Worm (Caenorhabditis elegans) whole organism, mixed stage, embryonic: ENCODE measurements around the gene nhr-135.

ENCODE experiments used
- bed-3 ChIP-seq: fragments of 200-800 bp; sonication (Bioruptor generic); optimal IDR thresholded peaks from 3 replicates; lab custom pipeline; 2018; ENCODE audit warnings: mild to moderate bottlenecking, missing genetic modification characterization, moderate library complexity, missing compliant biosample characterization
- blmp-1 ChIP-seq: fragments of 150-350 bp; optimal IDR thresholded peaks from 2 replicates; lab custom pipeline; 2014; ENCODE audit warnings: missing biosample characterization, missing genetic modification characterization
- ceh-43 ChIP-seq: fragments of 200-800 bp; sonication (Bioruptor generic); optimal IDR thresholded peaks from 2 replicates; lab custom pipeline; 2018; ENCODE audit warnings: mild to moderate bottlenecking, missing genetic modification characterization, moderate library complexity, missing compliant biosample characterization
- ceh-83 ChIP-seq: fragments of 200-800 bp; sonication (Bioruptor generic); optimal IDR thresholded peaks from 2 replicates; lab custom pipeline; 2018; ENCODE audit warnings: mild to moderate bottlenecking, missing genetic modification characterization, missing compliant biosample characterization
- ces-1 ChIP-seq: fragments of 150-350 bp; optimal IDR thresholded peaks from 2 replicates; lab custom pipeline; 2014; ENCODE audit warnings: missing biosample characterization, missing genetic modification reagents, missing genetic modification characterization
- cnd-1 ChIP-seq: fragments of 200-800 bp; sonication (Bioruptor generic); optimal IDR thresholded peaks from 2 replicates; lab custom pipeline; 2018; ENCODE audit warnings: mild to moderate bottlenecking, missing genetic modification characterization, missing compliant biosample characterization
- drap-1 ChIP-seq: fragments of 200-800 bp; sonication (Bioruptor generic); optimal IDR thresholded peaks from 3 replicates; lab custom pipeline; 2018; ENCODE audit warnings: mild to moderate bottlenecking, missing genetic modification characterization, missing compliant biosample characterization
- elt-3 ChIP-seq: fragments of 150-350 bp; optimal IDR thresholded peaks from 2 replicates; lab custom pipeline; 2014; ENCODE audit warnings: missing biosample characterization, missing genetic modification characterization
- ham-2 ChIP-seq: fragments of 200-800 bp; sonication (Bioruptor generic); optimal IDR thresholded peaks from 2 replicates; lab custom pipeline; 2018; ENCODE audit warnings: mild to moderate bottlenecking, missing genetic modification characterization, missing compliant biosample characterization
- hlh-1 ChIP-seq: fragments of 150-350 bp; optimal IDR thresholded peaks from 2 replicates; lab custom pipeline; 2014; ENCODE audit warnings: missing biosample characterization, missing genetic modification reagents, missing genetic modification characterization
- lin-13 ChIP-seq: fragments of 150-350 bp; optimal IDR thresholded peaks from 2 replicates; lab custom pipeline; 2014; ENCODE audit warnings: missing biosample characterization, missing genetic modification characterization
- lin-32 ChIP-seq: fragments of 200-800 bp; sonication (Bioruptor generic); optimal IDR thresholded peaks from 2 replicates; lab custom pipeline; 2018; ENCODE audit warnings: mild to moderate bottlenecking, missing genetic modification characterization, missing compliant biosample characterization
- lsy-2 ChIP-seq: fragments of 150-350 bp; optimal IDR thresholded peaks from 2 replicates; lab custom pipeline; 2014; ENCODE audit warnings: missing biosample characterization, missing genetic modification characterization
- mab-5 ChIP-seq: fragments of 150-350 bp; optimal IDR thresholded peaks from 2 replicates; lab custom pipeline; 2014; ENCODE audit warnings: missing biosample characterization, missing genetic modification characterization
- mls-2 ChIP-seq: sonication (generic microtip); optimal IDR thresholded peaks from 2 replicates; lab custom pipeline; 2016; ENCODE audit warnings: mild to moderate bottlenecking, missing genetic modification characterization, moderate library complexity, missing compliant biosample characterization
- nhr-12 ChIP-seq: fragments of 150-350 bp; optimal IDR thresholded peaks from 2 replicates; lab custom pipeline; 2014; ENCODE audit warnings: missing biosample characterization, missing genetic modification characterization
- nhr-2 ChIP-seq: fragments of 150-350 bp; optimal IDR thresholded peaks from 2 replicates; lab custom pipeline; 2014; ENCODE audit warnings: missing biosample characterization, missing genetic modification characterization
- nhr-237 ChIP-seq: fragments of 150-350 bp; optimal IDR thresholded peaks from 2 replicates; lab custom pipeline; 2014; ENCODE audit warnings: missing biosample characterization, missing genetic modification characterization
- pha-4 ChIP-seq: fragments of 150-350 bp; optimal IDR thresholded peaks from 2 replicates; lab custom pipeline; 2018; ENCODE audit warnings: missing biosample characterization, missing genetic modification reagents, missing genetic modification characterization
- sem-2 ChIP-seq: fragments of 200-800 bp; sonication (Bioruptor generic); optimal IDR thresholded peaks from 2 replicates; lab custom pipeline; 2018; ENCODE audit warnings: mild to moderate bottlenecking, missing genetic modification characterization, missing compliant biosample characterization
- snpc-4 ChIP-seq: fragments of 150-350 bp; optimal IDR thresholded peaks from 2 replicates; lab custom pipeline; 2014; ENCODE audit warnings: missing biosample characterization, missing genetic modification characterization
- sptf-1 ChIP-seq: sonication (generic microtip); optimal IDR thresholded peaks from 2 replicates; lab custom pipeline; 2017; ENCODE audit warnings: mild to moderate bottlenecking, missing genetic modification characterization, moderate library complexity, missing compliant biosample characterization
- tbx-8 ChIP-seq: fragments of 200-800 bp; sonication (Bioruptor generic); optimal IDR thresholded peaks from 2 replicates; lab custom pipeline; 2018; ENCODE audit warnings: mild to moderate bottlenecking, missing genetic modification characterization, moderate library complexity, missing compliant biosample characterization
- unc-120 ChIP-seq: sonication (generic microtip); optimal IDR thresholded peaks from 2 replicates; lab custom pipeline; 2017; ENCODE audit warnings: missing genetic modification characterization, missing compliant biosample characterization; ENCODE audit not compliant: poor library complexity, severe bottlenecking
- unc-39 ChIP-seq: fragments of 150-350 bp; optimal IDR thresholded peaks from 2 replicates; lab custom pipeline; 2014; ENCODE audit warnings: missing biosample characterization, missing genetic modification characterization
- unc-62 ChIP-seq: fragments of 150-350 bp; optimal IDR thresholded peaks from 2 replicates; lab custom pipeline; 2014; ENCODE audit warnings: missing biosample characterization, missing genetic modification reagents, missing genetic modification characterization
- zip-8 ChIP-seq: fragments of 150-350 bp; optimal IDR thresholded peaks from 2 replicates; lab custom pipeline; 2014; ENCODE audit warnings: missing biosample characterization, missing genetic modification characterization
- ztf-11 ChIP-seq: fragments of 150-350 bp; optimal IDR thresholded peaks from 2 replicates; lab custom pipeline; 2014; ENCODE audit warnings: missing biosample characterization, missing genetic modification characterization

The nhr-135 gene

ce11 chrV:7093720-7094401 lies at the start of gene nhr-135:
Gene nhr-135, minus strand, starts transcription at chrV:7093770.
- TF ChIP-seq nhr-2 (tag; lab: Kevin White, UChicago) = no peak
- TF ChIP-seq ceh-83 (GFP tag; lab: Kevin White, UChicago) = no peak
- TF ChIP-seq nhr-12 (tag; lab: Kevin White, UChicago) = no peak
- TF ChIP-seq pha-4 (tag; lab: Kevin White, UChicago) = no peak
- TF ChIP-seq mab-5 (tag; lab: Kevin White, UChicago) = no peak

- TF ChIP-seq mab-5 (tag; lab: Kevin White, UChicago) (no peak), lin-13 (tag; lab: Kevin White, UChicago) (no peak), ztf-11 (tag; lab: Kevin White, UChicago) (no peak), zip-8 (tag; lab: Kevin White, UChicago) (no peak), mls-2 (tag; lab: Kevin White, UChicago) (no peak), tbx-8 (no peak), ceh-83 (GFP tag; lab: Kevin White, UChicago) (no peak)
- TF ChIP-seq, all 35 proteins: peak for 0
These were observed 49.1 kb upstream of the nhr-135 start for ce11 chrV:7142661-7143060.

ce11 chrV:7141864-7142263 lies 48.3 kb upstream of the nhr-135 start, which contains the start of gene ugt-40:
Gene ugt-40, minus strand, starts transcription at chrV:7141964.
- TF ChIP-seq ces-1 (GFP tag; lab: Kevin White, UChicago) = no peak
- TF ChIP-seq lsy-2 = no peak
- no peak for TF ChIP-seq elt-3
- TF ChIP-seq unc-62 (GFP tag; lab: Kevin White, UChicago) = no peak
- no peak for TF ChIP-seq nhr-2 (tag; lab: Kevin White, UChicago)
- TF ChIP-seq ztf-11 (tag; lab: Kevin White, UChicago) = no peak
- TF ChIP-seq mab-5 (tag; lab: Kevin White, UChicago) = no peak
- TF ChIP-seq mls-2 (tag; lab: Kevin White, UChicago) = no peak
- no peak for TF ChIP-seq zip-8 (tag; lab: Kevin White, UChicago)
- no peak for TF ChIP-seq pha-4 (tag; lab: Kevin White, UChicago)
- TF ChIP-seq, all 35 proteins: peak for 0

- no peak for TF ChIP-seq nhr-12 (tag; lab: Kevin White, UChicago)
- TF ChIP-seq drap-1 (GFP tag; lab: Kevin White, UChicago) = no peak
- TF ChIP-seq lin-13 (tag; lab: Kevin White, UChicago) = no peak
- TF ChIP-seq unc-39 (tag; lab: Kevin White, UChicago) = no peak
- TF ChIP-seq, all 35 proteins: peak for 0
These were observed 46.8 kb upstream of the nhr-135 start for ce11 chrV:7140368-7140767.

ce11 chrV:7138320-7138719 lies 44.8 kb upstream of the nhr-135 start, which contains the start of gene str-112:
Gene str-112, minus strand, starts transcription at chrV:7138420.
- TF ChIP-seq sptf-1 (tag; lab: Kevin White, UChicago) = no peak
- no peak for TF ChIP-seq hlh-1 (tag; lab: Kevin White, UChicago)
- no peak for TF ChIP-seq lsy-2
- no peak for TF ChIP-seq tbx-8
- TF ChIP-seq pha-4 (tag; lab: Kevin White, UChicago) = no peak
- no peak for TF ChIP-seq drap-1 (GFP tag; lab: Kevin White, UChicago)
- TF ChIP-seq cnd-1 (tag; lab: Kevin White, UChicago) = no peak
- no peak for TF ChIP-seq ceh-43 (GFP tag; lab: Kevin White, UChicago)
- TF ChIP-seq lin-32 (GFP tag; lab: Kevin White, UChicago) = no peak
- TF ChIP-seq nhr-237 = no peak
- no peak for TF ChIP-seq sem-2 (GFP tag; lab: Kevin White, UChicago)
- no peak for TF ChIP-seq ztf-11 (tag; lab: Kevin White, UChicago)
- no peak for TF ChIP-seq unc-120 (tag; lab: Kevin White, UChicago)
- no peak for TF ChIP-seq blmp-1 (tag; lab: Kevin White, UChicago)
- TF ChIP-seq lin-13 (tag; lab: Kevin White, UChicago) = no peak
- TF ChIP-seq bed-3 (GFP tag; lab: Kevin White, UChicago) = no peak
- no peak for TF ChIP-seq snpc-4 (tag; lab: Kevin White, UChicago)
- TF ChIP-seq, all 35 proteins: peak for 0

ce11 chrV:7136859-7137258 lies 43.3 kb upstream of the nhr-135 start:
- TF ChIP-seq ces-1 (GFP tag; lab: Kevin White, UChicago) (no peak), ceh-83 (GFP tag; lab: Kevin White, UChicago) (no peak), nhr-12 (tag; lab: Kevin White, UChicago) (no peak), unc-120 (tag; lab: Kevin White, UChicago) (no peak), ham-2 (GFP tag; lab: Kevin White, UChicago) (no peak), unc-39 (tag; lab: Kevin White, UChicago) (no peak), cnd-1 (tag; lab: Kevin White, UChicago) (no peak), nhr-2 (tag; lab: Kevin White, UChicago) (no peak)
